Worm (Caenorhabditis elegans) whole organism, L1 larva: Measurements from ENCODE around the gene C03F11.4.
A peak's percentile ranks its signal among the peaks of the same experiment; 100 is the strongest.

ENCODE experiments used
- C34B4.2 ChIP-seq: sonication (generic microtip); optimal IDR thresholded peaks from 2 replicates; lab custom pipeline; 2017; ENCODE audit warnings: mild to moderate bottlenecking, missing genetic modification characterization, missing compliant biosample characterization
- Y116A8C.19 ChIP-seq: sonication (generic microtip); optimal IDR thresholded peaks from 2 replicates; lab custom pipeline; 2016; ENCODE audit warnings: missing compliant biosample characterization, missing genetic modification characterization, borderline replicate concordance
- aha-1 ChIP-seq: fragments of 150-350 bp; optimal IDR thresholded peaks from 2 replicates; lab custom pipeline; 2014; ENCODE audit warnings: missing biosample characterization, missing genetic modification characterization
- ceh-63 ChIP-seq: fragments of 200-800 bp; sonication (Bioruptor generic); optimal IDR thresholded peaks from 2 replicates; lab custom pipeline; 2018; ENCODE audit warnings: mild to moderate bottlenecking, missing genetic modification characterization, missing compliant biosample characterization
- ceh-82 ChIP-seq, 3 experiments: fragments of 150-350 bp in 1 of 3; sonication (generic microtip) in 2 of 3; optimal IDR thresholded peaks; 2 replicates each; lab custom pipeline; 2014 to 2017; ENCODE audit warnings: missing biosample characterization in 3 of 3, missing genetic modification characterization in 3 of 3
- ceh-88 ChIP-seq: fragments of 200-800 bp; sonication (Bioruptor generic); IDR thresholded peaks from 2 replicates; pipeline ENCODE4 v1.3.6; 2022; ENCODE audit warnings: missing genetic modification characterization, missing compliant biosample characterization
- ceh-90 ChIP-seq: sonication (generic microtip); optimal IDR thresholded peaks from 2 replicates; lab custom pipeline; 2016; ENCODE audit warnings: missing genetic modification characterization, missing compliant biosample characterization
- ces-1 ChIP-seq: fragments of 150-350 bp; optimal IDR thresholded peaks from 2 replicates; lab custom pipeline; 2014; ENCODE audit warnings: missing biosample characterization, missing genetic modification reagents, missing genetic modification characterization
- dsc-1 ChIP-seq: sonication (generic microtip); optimal IDR thresholded peaks from 2 replicates; lab custom pipeline; 2016; ENCODE audit warnings: mild to moderate bottlenecking, missing genetic modification characterization, missing compliant biosample characterization
- efl-3 ChIP-seq: fragments of 200-800 bp; sonication (Bioruptor generic); optimal IDR thresholded peaks from 2 replicates; lab custom pipeline; 2018; ENCODE audit warnings: mild to moderate bottlenecking, missing genetic modification characterization, missing compliant biosample characterization
- egl-13 ChIP-seq: sonication (generic microtip); optimal IDR thresholded peaks from 2 replicates; lab custom pipeline; 2016; ENCODE audit warnings: missing genotype, missing genetic modification reagents, missing genetic modification characterization, missing compliant biosample characterization
- egl-27 ChIP-seq, 2 experiments: fragments of 150-350 bp in 1 of 2; sonication (generic microtip); optimal IDR thresholded peaks; 3 replicates each; lab custom pipeline; 2017 to 2018; ENCODE audit warnings: missing biosample characterization in 2 of 2, missing genetic modification characterization in 2 of 2, missing genetic modification reagents in 2 of 2
- elt-2 ChIP-seq: sonication (generic microtip); optimal IDR thresholded peaks from 2 replicates; lab custom pipeline; 2016; ENCODE audit warnings: missing genetic modification characterization, mild to moderate bottlenecking, inconsistent platforms, missing compliant biosample characterization, missing genetic modification reagents
- ets-5 ChIP-seq: fragments of 200-800 bp; sonication (Bioruptor generic); IDR thresholded peaks from 2 replicates; pipeline ENCODE4 v1.3.6; 2022; ENCODE audit warnings: missing genetic modification characterization, missing compliant biosample characterization
- fkh-8 ChIP-seq: sonication (generic microtip); optimal IDR thresholded peaks from 2 replicates; lab custom pipeline; 2016; ENCODE audit warnings: mild to moderate bottlenecking, missing genetic modification characterization, missing compliant biosample characterization
- grh-1 ChIP-seq: fragments of 200-800 bp; sonication (Bioruptor generic); IDR thresholded peaks from 2 replicates; pipeline ENCODE4 v1.3.6; 2022; ENCODE audit warnings: missing genetic modification reagents, missing genetic modification characterization, missing compliant biosample characterization
- hlh-17 ChIP-seq: fragments of 200-800 bp; sonication (Bioruptor generic); optimal IDR thresholded peaks from 2 replicates; lab custom pipeline; 2018; ENCODE audit warnings: missing genetic modification characterization, mild to moderate bottlenecking, missing compliant biosample characterization, moderate library complexity, borderline replicate concordance
- hlh-4 ChIP-seq: sonication (generic microtip); optimal IDR thresholded peaks from 2 replicates; lab custom pipeline; 2016; ENCODE audit warnings: mild to moderate bottlenecking, missing genetic modification characterization, missing compliant biosample characterization
- irx-1 ChIP-seq: sonication (generic microtip); optimal IDR thresholded peaks from 2 replicates; lab custom pipeline; 2016; ENCODE audit warnings: missing genetic modification characterization, missing compliant biosample characterization
- isw-1 ChIP-seq: fragments of 200-800 bp; sonication (Bioruptor generic); IDR thresholded peaks from 2 replicates; pipeline ENCODE4 v1.3.6; 2022; ENCODE audit warnings: missing genetic modification characterization, missing compliant biosample characterization
- lin-14 ChIP-seq: fragments of 200-800 bp; sonication (Bioruptor generic); optimal IDR thresholded peaks from 2 replicates; lab custom pipeline; 2018; ENCODE audit warnings: mild to moderate bottlenecking, missing genetic modification characterization, moderate library complexity, missing compliant biosample characterization
- lin-39 ChIP-seq: fragments of 150-350 bp; optimal IDR thresholded peaks from 2 replicates; lab custom pipeline; 2014; ENCODE audit warnings: missing biosample characterization, missing genetic modification reagents, missing genetic modification characterization
- lsy-2 ChIP-seq, 2 experiments: fragments of 150-350 bp; optimal IDR thresholded peaks; 2 replicates each; lab custom pipeline; 2014; ENCODE audit warnings: missing biosample characterization in 2 of 2, missing genetic modification characterization in 2 of 2
- mab-9 ChIP-seq: fragments of 200-800 bp; sonication (Bioruptor generic); IDR thresholded peaks from 2 replicates; pipeline ENCODE4 v1.3.6; 2022; ENCODE audit warnings: missing genetic modification reagents, missing genetic modification characterization, missing compliant biosample characterization
- mdl-1 ChIP-seq, 2 experiments: fragments of 150-350 bp; optimal IDR thresholded peaks; 2 replicates each; lab custom pipeline; 2014 to 2017; ENCODE audit warnings: missing biosample characterization in 2 of 2, missing genetic modification characterization in 2 of 2, inconsistent platforms in 1 of 2
- mef-2 ChIP-seq: fragments of 150-350 bp; optimal IDR thresholded peaks from 2 replicates; lab custom pipeline; 2014; ENCODE audit warnings: missing biosample characterization, missing genetic modification characterization
- nhr-12 ChIP-seq: sonication (generic microtip); optimal IDR thresholded peaks from 2 replicates; lab custom pipeline; 2017; ENCODE audit warnings: missing biosample characterization, missing genetic modification characterization
- nhr-19 ChIP-seq: fragments of 200-800 bp; sonication (Bioruptor generic); conservative IDR thresholded peaks from 2 replicates; pipeline ENCODE4 v1.3.6; 2022; ENCODE audit warnings: missing genetic modification characterization, missing compliant biosample characterization
- nhr-20 ChIP-seq: sonication (generic microtip); optimal IDR thresholded peaks from 2 replicates; lab custom pipeline; 2016; ENCODE audit warnings: mild to moderate bottlenecking, missing genetic modification characterization, missing compliant biosample characterization
- nhr-28 ChIP-seq: fragments of 150-350 bp; optimal IDR thresholded peaks from 2 replicates; lab custom pipeline; 2014; ENCODE audit warnings: missing biosample characterization, missing genetic modification characterization
- nhr-47 ChIP-seq: sonication (generic microtip); optimal IDR thresholded peaks from 2 replicates; lab custom pipeline; 2016; ENCODE audit warnings: mild to moderate bottlenecking, missing genetic modification characterization, moderate library complexity, missing compliant biosample characterization
- nhr-85 ChIP-seq: sonication (generic microtip); peaks from one replicate; lab custom pipeline; 2016; ENCODE audit warnings: missing genetic modification characterization, inconsistent platforms, missing compliant biosample characterization
- nhr-90 ChIP-seq: sonication (generic microtip); optimal IDR thresholded peaks from 2 replicates; lab custom pipeline; 2016; ENCODE audit warnings: mild to moderate bottlenecking, missing genetic modification characterization, missing compliant biosample characterization; ENCODE audit not compliant: poor library complexity
- pag-3 ChIP-seq: sonication (generic microtip); optimal IDR thresholded peaks from 2 replicates; lab custom pipeline; 2017; ENCODE audit warnings: missing genetic modification characterization, mild to moderate bottlenecking, missing compliant biosample characterization, antibody characterized with exemption, borderline replicate concordance; ENCODE audit not compliant: insufficient read depth
- rnt-1 ChIP-seq: sonication (generic microtip); optimal IDR thresholded peaks from 2 replicates; lab custom pipeline; 2016; ENCODE audit warnings: mild to moderate bottlenecking, missing genetic modification characterization, moderate library complexity, missing compliant biosample characterization
- snpc-4 ChIP-seq: fragments of 150-350 bp; optimal IDR thresholded peaks from 2 replicates; lab custom pipeline; 2014; ENCODE audit warnings: missing biosample characterization, missing genetic modification characterization
- swsn-7 ChIP-seq: sonication (generic microtip); optimal IDR thresholded peaks from 2 replicates; lab custom pipeline; 2016; ENCODE audit warnings: missing genetic modification characterization, missing compliant biosample characterization
- tlp-1 ChIP-seq: fragments of 150-350 bp; optimal IDR thresholded peaks from 2 replicates; lab custom pipeline; 2014; ENCODE audit warnings: missing biosample characterization, missing genetic modification characterization
- unc-130 ChIP-seq: fragments of 150-350 bp; optimal IDR thresholded peaks from 2 replicates; lab custom pipeline; 2017; ENCODE audit warnings: missing biosample characterization, missing genetic modification characterization, inconsistent platforms
- unc-30 ChIP-seq: sonication (generic microtip); optimal IDR thresholded peaks from 2 replicates; lab custom pipeline; 2017; ENCODE audit warnings: missing biosample characterization, missing genetic modification characterization
- unc-62 ChIP-seq: fragments of 150-350 bp; optimal IDR thresholded peaks from 2 replicates; lab custom pipeline; 2014; ENCODE audit warnings: missing biosample characterization, missing genetic modification reagents, missing genetic modification characterization
- unc-86 ChIP-seq: sonication (generic microtip); optimal IDR thresholded peaks from 2 replicates; lab custom pipeline; 2016; ENCODE audit warnings: missing genetic modification characterization, missing compliant biosample characterization
- unc-98 ChIP-seq: fragments of 200-800 bp; sonication (Bioruptor generic); IDR thresholded peaks from 2 replicates; pipeline ENCODE4 v1.3.6; 2022; ENCODE audit warnings: missing genetic modification characterization, missing compliant biosample characterization
- vab-15 ChIP-seq: sonication (generic microtip); optimal IDR thresholded peaks from 2 replicates; lab custom pipeline; 2017; ENCODE audit warnings: missing genotype, mild to moderate bottlenecking, missing genetic modification characterization, missing compliant biosample characterization
- zag-1 ChIP-seq: fragments of 150-350 bp; optimal IDR thresholded peaks from 2 replicates; lab custom pipeline; 2014; ENCODE audit warnings: missing biosample characterization, missing genetic modification characterization
- zip-4 ChIP-seq: fragments of 200-800 bp; sonication (Bioruptor generic); optimal IDR thresholded peaks from 2 replicates; lab custom pipeline; 2018; ENCODE audit warnings: mild to moderate bottlenecking, missing genetic modification characterization, moderate library complexity, missing compliant biosample characterization
- ztf-11 ChIP-seq, 2 experiments: sonication (generic microtip); optimal IDR thresholded peaks; 2 replicates each; lab custom pipeline; 2016 to 2017; ENCODE audit warnings: missing genetic modification characterization in 2 of 2, missing biosample characterization in 1 of 2, missing compliant biosample characterization in 1 of 2
- ztf-4 ChIP-seq: fragments of 150-350 bp; optimal IDR thresholded peaks from 2 replicates; lab custom pipeline; 2014; ENCODE audit warnings: missing biosample characterization, missing genetic modification characterization

The C03F11.4 gene

ce11 chrX:5354022-5354876 is 52.0 kb downstream of the C03F11.4 start, which contains the start of gene pfn-2 (continued):
- TF ChIP-seq ceh-88 (GFP tag; lab: Robert Waterston, UW) (no peak), ztf-4 (no peak), lin-14 (GFP tag; lab: Kevin White, UChicago) (peak; percentile 83), ets-5 (GFP tag; lab: Robert Waterston, UW) (no peak), pag-3 (tag; lab: Kevin White, UChicago) (no peak), nhr-90 (tag; lab: Kevin White, UChicago) (peak; percentile 15), lin-39 (tag; lab: Kevin White, UChicago) (no peak), nhr-47 (tag; lab: Kevin White, UChicago) (peak; percentile 23), unc-62 (GFP tag; lab: Kevin White, UChicago) (no peak), nhr-85 (tag; lab: Kevin White, UChicago) (peak; percentile 70), efl-3 (GFP tag; lab: Kevin White, UChicago) (no peak), zag-1 (tag; lab: Kevin White, UChicago) (no peak), ceh-82 (tag; optimal IDR thresholded peaks at IDR 0.05; lab: Kevin White, UChicago) (peak in 1 of 3 experiments; percentile 54), dsc-1 (tag; lab: Kevin White, UChicago) (peak; percentile 26), ces-1 (no peak), egl-13 (peak; percentile 15), egl-27 (tag; optimal IDR thresholded peaks at IDR 0.05; lab: Kevin White, UChicago) (no peak), hlh-4 (no peak), mef-2 (tag; lab: Kevin White, UChicago) (no peak), ztf-11 (tag; optimal IDR thresholded peaks at IDR 0.05; lab: Kevin White, UChicago) (peak in 1 of 2 experiments; percentile 44), Y116A8C.19 (tag; lab: Kevin White, UChicago) (no peak), unc-86 (peak; percentile 13), unc-98 (GFP tag; lab: Robert Waterston, UW) (no peak), unc-130 (no peak), ceh-63 (GFP tag; lab: Kevin White, UChicago) (no peak), snpc-4 (no peak), isw-1 (GFP tag; lab: Robert Waterston, UW) (no peak), swsn-7 (tag; lab: Kevin White, UChicago) (peak; percentile 29), aha-1 (no peak), elt-2 (tag; lab: Kevin White, UChicago) (no peak), grh-1 (GFP tag; lab: Robert Waterston, UW) (no peak), nhr-20 (tag; lab: Kevin White, UChicago) (peak; percentile 43), nhr-28 (tag; lab: Kevin White, UChicago) (no peak), fkh-8 (tag; lab: Kevin White, UChicago) (no peak), unc-30 (tag; lab: Kevin White, UChicago) (no peak), irx-1 (no peak), nhr-19 (no peak), ceh-90 (tag; lab: Kevin White, UChicago) (no peak), vab-15 (tag; lab: Kevin White, UChicago) (no peak), tlp-1 (no peak), nhr-12 (tag; lab: Kevin White, UChicago) (no peak), mab-9 (GFP tag; lab: Robert Waterston, UW) (no peak), hlh-17 (GFP tag; lab: Kevin White, UChicago) (no peak), zip-4 (GFP tag; lab: Kevin White, UChicago) (no peak), C34B4.2 (no peak), lsy-2 (tag; optimal IDR thresholded peaks at IDR 0.05; lab: Kevin White, UChicago) (no peak), rnt-1 (tag; lab: Kevin White, UChicago) (peak; percentile 50), mdl-1 (tag; optimal IDR thresholded peaks at IDR 0.05; lab: Kevin White, UChicago) (peak in 1 of 2 experiments; percentile 11)
